Worm (Caenorhabditis elegans) whole organism, mixed stage, embryonic: Measurements from ENCODE around the gene ZK836.3.

ENCODE experiments used
- M03D4.4 ChIP-seq: sonication (generic microtip); optimal IDR thresholded peaks from 2 replicates; lab custom pipeline; 2017; ENCODE audit warnings: mild to moderate bottlenecking, missing genetic modification characterization, missing compliant biosample characterization
- bed-3 ChIP-seq: fragments of 200-800 bp; sonication (Bioruptor generic); optimal IDR thresholded peaks from 3 replicates; lab custom pipeline; 2018; ENCODE audit warnings: mild to moderate bottlenecking, missing genetic modification characterization, moderate library complexity, missing compliant biosample characterization
- ceh-39 ChIP-seq: fragments of 150-350 bp; optimal IDR thresholded peaks from 2 replicates; lab custom pipeline; 2014; ENCODE audit warnings: missing biosample characterization, missing genetic modification characterization
- ceh-43 ChIP-seq: fragments of 200-800 bp; sonication (Bioruptor generic); optimal IDR thresholded peaks from 2 replicates; lab custom pipeline; 2018; ENCODE audit warnings: mild to moderate bottlenecking, missing genetic modification characterization, moderate library complexity, missing compliant biosample characterization
- ceh-83 ChIP-seq: fragments of 200-800 bp; sonication (Bioruptor generic); optimal IDR thresholded peaks from 2 replicates; lab custom pipeline; 2018; ENCODE audit warnings: mild to moderate bottlenecking, missing genetic modification characterization, missing compliant biosample characterization
- ces-1 ChIP-seq: fragments of 150-350 bp; optimal IDR thresholded peaks from 2 replicates; lab custom pipeline; 2014; ENCODE audit warnings: missing biosample characterization, missing genetic modification reagents, missing genetic modification characterization
- cnd-1 ChIP-seq: fragments of 200-800 bp; sonication (Bioruptor generic); optimal IDR thresholded peaks from 2 replicates; lab custom pipeline; 2018; ENCODE audit warnings: mild to moderate bottlenecking, missing genetic modification characterization, missing compliant biosample characterization
- drap-1 ChIP-seq: fragments of 200-800 bp; sonication (Bioruptor generic); optimal IDR thresholded peaks from 3 replicates; lab custom pipeline; 2018; ENCODE audit warnings: mild to moderate bottlenecking, missing genetic modification characterization, missing compliant biosample characterization
- elt-1 ChIP-seq: sonication (generic microtip); optimal IDR thresholded peaks from 2 replicates; lab custom pipeline; 2017; ENCODE audit warnings: missing genetic modification characterization, mild to moderate bottlenecking, missing compliant biosample characterization, antibody characterized with exemption, moderate library complexity, borderline replicate concordance; ENCODE audit not compliant: insufficient read depth
- elt-3 ChIP-seq: fragments of 150-350 bp; optimal IDR thresholded peaks from 2 replicates; lab custom pipeline; 2014; ENCODE audit warnings: missing biosample characterization, missing genetic modification characterization
- flh-1 ChIP-seq: fragments of 200-800 bp; sonication (Bioruptor generic); optimal IDR thresholded peaks from 2 replicates; lab custom pipeline; 2018; ENCODE audit warnings: mild to moderate bottlenecking, missing genetic modification characterization, moderate library complexity, missing compliant biosample characterization
- ham-2 ChIP-seq: fragments of 200-800 bp; sonication (Bioruptor generic); optimal IDR thresholded peaks from 2 replicates; lab custom pipeline; 2018; ENCODE audit warnings: mild to moderate bottlenecking, missing genetic modification characterization, missing compliant biosample characterization
- hlh-1 ChIP-seq: fragments of 150-350 bp; optimal IDR thresholded peaks from 2 replicates; lab custom pipeline; 2014; ENCODE audit warnings: missing biosample characterization, missing genetic modification reagents, missing genetic modification characterization
- lin-13 ChIP-seq: fragments of 150-350 bp; optimal IDR thresholded peaks from 2 replicates; lab custom pipeline; 2014; ENCODE audit warnings: missing biosample characterization, missing genetic modification characterization
- lsy-2 ChIP-seq: fragments of 150-350 bp; optimal IDR thresholded peaks from 2 replicates; lab custom pipeline; 2014; ENCODE audit warnings: missing biosample characterization, missing genetic modification characterization
- mab-5 ChIP-seq: fragments of 150-350 bp; optimal IDR thresholded peaks from 2 replicates; lab custom pipeline; 2014; ENCODE audit warnings: missing biosample characterization, missing genetic modification characterization
- mep-1 ChIP-seq: fragments of 150-350 bp; optimal IDR thresholded peaks from 2 replicates; lab custom pipeline; 2017; ENCODE audit warnings: missing biosample characterization, missing genetic modification reagents, missing genetic modification characterization, inconsistent platforms
- mls-2 ChIP-seq: sonication (generic microtip); optimal IDR thresholded peaks from 2 replicates; lab custom pipeline; 2016; ENCODE audit warnings: mild to moderate bottlenecking, missing genetic modification characterization, moderate library complexity, missing compliant biosample characterization
- nhr-12 ChIP-seq: fragments of 150-350 bp; optimal IDR thresholded peaks from 2 replicates; lab custom pipeline; 2014; ENCODE audit warnings: missing biosample characterization, missing genetic modification characterization
- nhr-2 ChIP-seq: fragments of 150-350 bp; optimal IDR thresholded peaks from 2 replicates; lab custom pipeline; 2014; ENCODE audit warnings: missing biosample characterization, missing genetic modification characterization
- nhr-237 ChIP-seq: fragments of 150-350 bp; optimal IDR thresholded peaks from 2 replicates; lab custom pipeline; 2014; ENCODE audit warnings: missing biosample characterization, missing genetic modification characterization
- nhr-76 ChIP-seq: sonication (generic microtip); optimal IDR thresholded peaks from 2 replicates; lab custom pipeline; 2017; ENCODE audit warnings: missing biosample characterization, missing genetic modification characterization
- pha-4 ChIP-seq: fragments of 150-350 bp; optimal IDR thresholded peaks from 2 replicates; lab custom pipeline; 2018; ENCODE audit warnings: missing biosample characterization, missing genetic modification reagents, missing genetic modification characterization
- sem-2 ChIP-seq: fragments of 200-800 bp; sonication (Bioruptor generic); optimal IDR thresholded peaks from 2 replicates; lab custom pipeline; 2018; ENCODE audit warnings: mild to moderate bottlenecking, missing genetic modification characterization, missing compliant biosample characterization
- snpc-4 ChIP-seq: fragments of 150-350 bp; optimal IDR thresholded peaks from 2 replicates; lab custom pipeline; 2014; ENCODE audit warnings: missing biosample characterization, missing genetic modification characterization
- sptf-1 ChIP-seq: sonication (generic microtip); optimal IDR thresholded peaks from 2 replicates; lab custom pipeline; 2017; ENCODE audit warnings: mild to moderate bottlenecking, missing genetic modification characterization, moderate library complexity, missing compliant biosample characterization
- tbx-8 ChIP-seq: fragments of 200-800 bp; sonication (Bioruptor generic); optimal IDR thresholded peaks from 2 replicates; lab custom pipeline; 2018; ENCODE audit warnings: mild to moderate bottlenecking, missing genetic modification characterization, moderate library complexity, missing compliant biosample characterization
- unc-120 ChIP-seq: sonication (generic microtip); optimal IDR thresholded peaks from 2 replicates; lab custom pipeline; 2017; ENCODE audit warnings: missing genetic modification characterization, missing compliant biosample characterization; ENCODE audit not compliant: poor library complexity, severe bottlenecking
- unc-39 ChIP-seq: fragments of 150-350 bp; optimal IDR thresholded peaks from 2 replicates; lab custom pipeline; 2014; ENCODE audit warnings: missing biosample characterization, missing genetic modification characterization
- zip-8 ChIP-seq: fragments of 150-350 bp; optimal IDR thresholded peaks from 2 replicates; lab custom pipeline; 2014; ENCODE audit warnings: missing biosample characterization, missing genetic modification characterization
- ztf-11 ChIP-seq: fragments of 150-350 bp; optimal IDR thresholded peaks from 2 replicates; lab custom pipeline; 2014; ENCODE audit warnings: missing biosample characterization, missing genetic modification characterization

The ZK836.3 gene

ce11 chrV:12196659-12197058, 914 bp upstream of the ZK836.3 start:
- TF ChIP-seq nhr-12 (tag; lab: Kevin White, UChicago): no peak
- peak; percentile 59 for TF ChIP-seq pha-4 (tag; lab: Kevin White, UChicago)

- TF ChIP-seq ztf-11 (no peak), nhr-12 (tag; lab: Kevin White, UChicago) (no peak), elt-1 (tag; lab: Kevin White, UChicago) (no peak), flh-1 (GFP tag; lab: Kevin White, UChicago) (no peak), snpc-4 (tag; lab: Kevin White, UChicago) (no peak), nhr-2 (tag; lab: Kevin White, UChicago) (no peak), ceh-39 (no peak), zip-8 (tag; lab: Kevin White, UChicago) (no peak), unc-120 (tag; lab: Kevin White, UChicago) (no peak)
These were observed 1.5 kb downstream of the ZK836.3 start, which contains the start of gene ogdh-2 for ce11 chrV:12194275-12194674. Gene ogdh-2 (plus strand): TSS chrV:12194507.

ce11 chrV:12192129-12192528, 3.6 kb downstream of the ZK836.3 start, which contains the start of gene rnp-1:
Gene rnp-1 (plus strand): TSS chrV:12192273.
- no peak for TF ChIP-seq elt-1 (tag; lab: Kevin White, UChicago)
- TF ChIP-seq M03D4.4 (tag; lab: Kevin White, UChicago): no peak
- no peak for TF ChIP-seq sem-2 (GFP tag; lab: Kevin White, UChicago)
- TF ChIP-seq sptf-1 (tag; lab: Kevin White, UChicago): no peak
- TF ChIP-seq tbx-8 (GFP tag; lab: Kevin White, UChicago): no peak
- TF ChIP-seq ceh-83: no peak
- no peak for TF ChIP-seq ceh-43
- no peak for TF ChIP-seq nhr-76 (tag; lab: Kevin White, UChicago)
- TF ChIP-seq elt-3: no peak
- TF ChIP-seq zip-8 (tag; lab: Kevin White, UChicago): no peak
- no peak for TF ChIP-seq nhr-2 (tag; lab: Kevin White, UChicago)
- no peak for TF ChIP-seq nhr-12 (tag; lab: Kevin White, UChicago)
- TF ChIP-seq ham-2: no peak
- no peak for TF ChIP-seq bed-3 (GFP tag; lab: Kevin White, UChicago)
- no peak for TF ChIP-seq mab-5 (tag; lab: Kevin White, UChicago)
- TF ChIP-seq flh-1 (GFP tag; lab: Kevin White, UChicago): no peak

- TF ChIP-seq lin-13 (tag; lab: Kevin White, UChicago) (peak; percentile 52), ham-2 (no peak), pha-4 (tag; lab: Kevin White, UChicago) (peak; percentile 89), mep-1 (peak; percentile 42), elt-1 (tag; lab: Kevin White, UChicago) (no peak), cnd-1 (tag; lab: Kevin White, UChicago) (no peak), lsy-2 (tag; lab: Kevin White, UChicago) (peak; percentile 95), unc-120 (tag; lab: Kevin White, UChicago) (no peak), drap-1 (GFP tag; lab: Kevin White, UChicago) (no peak), ces-1 (GFP tag; lab: Kevin White, UChicago) (peak; percentile 55), ztf-11 (no peak), nhr-237 (tag; lab: Kevin White, UChicago) (peak; percentile 35), hlh-1 (tag; lab: Kevin White, UChicago) (no peak), ceh-39 (peak; percentile 74), nhr-12 (tag; lab: Kevin White, UChicago) (no peak)
These were observed 4.7 kb downstream of the ZK836.3 start, which contains the start of gene dpy-30 for ce11 chrV:12190943-12191569. Gene dpy-30 (plus strand): TSS chrV:12191519.

ce11 chrV:12188830-12189229, 6.9 kb downstream of the ZK836.3 start:
- TF ChIP-seq M03D4.4 (tag; lab: Kevin White, UChicago) (no peak), ceh-83 (no peak), cnd-1 (tag; lab: Kevin White, UChicago) (no peak), hlh-1 (tag; lab: Kevin White, UChicago) (no peak), sptf-1 (tag; lab: Kevin White, UChicago) (no peak), pha-4 (tag; lab: Kevin White, UChicago) (no peak), lin-13 (tag; lab: Kevin White, UChicago) (no peak), elt-1 (tag; lab: Kevin White, UChicago) (no peak), lsy-2 (tag; lab: Kevin White, UChicago) (no peak), flh-1 (GFP tag; lab: Kevin White, UChicago) (no peak), bed-3 (GFP tag; lab: Kevin White, UChicago) (no peak), unc-39 (no peak), nhr-2 (tag; lab: Kevin White, UChicago) (no peak), nhr-76 (tag; lab: Kevin White, UChicago) (no peak), sem-2 (GFP tag; lab: Kevin White, UChicago) (no peak), elt-3 (no peak), snpc-4 (tag; lab: Kevin White, UChicago) (no peak), nhr-237 (tag; lab: Kevin White, UChicago) (no peak), mab-5 (tag; lab: Kevin White, UChicago) (no peak), mls-2 (tag; lab: Kevin White, UChicago) (no peak)
- TF ChIP-seq, all 35 proteins: peak for 0
